Worm (Caenorhabditis elegans): ENCODE measurements around the gene sma-6.

sma-6 gene

DNA sequence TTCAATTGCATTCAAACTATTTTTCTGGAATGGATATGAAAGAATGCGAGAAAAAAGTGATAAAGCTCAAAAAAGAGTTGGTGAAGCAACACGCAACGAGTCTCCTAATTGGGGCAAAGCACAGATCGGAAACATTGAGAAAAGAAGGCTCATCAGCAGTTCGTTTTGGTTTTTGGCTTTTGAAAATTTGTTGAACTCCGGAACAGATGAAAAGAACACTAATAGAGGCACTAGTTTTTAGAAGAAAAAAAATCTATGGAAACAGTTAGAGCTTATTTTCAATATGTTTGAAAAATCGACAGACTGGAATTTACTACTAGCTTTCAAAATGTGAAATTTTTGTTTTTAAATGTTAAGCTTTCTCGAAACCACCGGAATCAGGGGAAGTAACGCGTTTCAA, 12.4 kb upstream of the sma-6 start:
- TF ChIP-seq C08G9.2 (tag; optimal IDR thresholded peaks at IDR 0.05), result no peak
- TF ChIP-seq fkh-10 (GFP tag; optimal IDR thresholded peaks at IDR 0.05), result no peak
- no peak for TF ChIP-seq pax-1 (tag; optimal IDR thresholded peaks at IDR 0.05)
- no peak for TF ChIP-seq hlh-8 (tag; optimal IDR thresholded peaks at IDR 0.05)

DNA sequence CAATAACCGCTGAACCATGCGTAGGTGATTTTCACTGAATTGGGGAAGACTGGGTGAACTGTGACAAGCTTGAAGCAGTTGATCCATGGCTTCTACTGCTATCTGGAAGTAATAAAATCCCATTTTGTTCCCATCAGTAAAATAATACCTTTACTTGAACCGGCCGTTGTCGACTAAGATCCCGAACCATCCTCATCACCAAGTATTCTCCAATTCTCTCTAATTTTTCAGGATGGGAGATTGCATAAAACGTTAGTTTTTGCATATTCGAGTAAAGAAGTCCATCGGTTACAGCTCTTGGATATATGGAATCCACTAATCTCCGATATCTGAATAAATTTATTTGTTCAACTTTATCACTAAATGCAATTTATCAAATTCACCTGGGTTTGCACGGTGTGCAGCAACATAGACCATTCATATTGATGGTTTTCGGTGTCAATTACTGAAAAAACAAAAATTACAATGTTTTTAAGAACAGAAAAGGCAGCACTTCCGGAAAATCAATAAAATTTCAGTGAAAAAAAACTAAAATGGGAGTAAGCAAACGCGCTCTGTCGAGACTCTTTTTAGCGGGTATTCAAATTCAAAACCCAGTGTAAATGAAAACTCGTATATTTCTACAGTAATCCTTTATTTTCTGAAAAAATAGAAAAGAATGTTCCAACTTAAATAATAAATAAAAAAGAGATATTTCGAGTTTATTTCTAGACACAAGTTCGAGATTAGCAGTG, 3.5 kb upstream of the sma-6 start, which contains the start of gene efr-3:
Gene efr-3 (minus strand): TSS at position 505 of the 734 bp plus-strand sequence.
- TF ChIP-seq unc-42 (tag; optimal IDR thresholded peaks at IDR 0.05) (peak; percentile 6), fkh-6 (tag; optimal IDR thresholded peaks at IDR 0.05) (no peak), ceh-48 (tag; optimal IDR thresholded peaks at IDR 0.05) (peak; percentile 90)

DNA sequence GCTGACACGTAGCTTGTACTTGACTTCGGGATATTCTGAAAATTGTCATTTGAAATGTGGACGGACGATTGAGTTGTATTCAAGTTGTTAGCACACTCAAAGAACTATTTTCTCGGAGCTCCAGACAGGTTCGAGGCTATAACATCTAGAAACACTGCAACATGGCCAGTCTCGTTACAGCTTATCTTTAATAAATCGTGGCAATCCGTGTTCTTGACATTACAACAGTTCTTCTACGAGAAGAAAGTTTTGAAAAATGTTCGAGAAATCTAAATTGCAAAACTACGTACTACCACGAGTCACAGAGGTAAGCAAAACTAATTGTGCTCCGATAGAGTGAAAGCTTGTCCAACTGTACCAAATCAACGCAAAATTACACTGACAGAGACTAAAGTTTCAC, 2.2 kb upstream of the sma-6 start:
- TF ChIP-seq ets-4 (tag; optimal IDR thresholded peaks at IDR 0.05) (no peak), sox-4 (tag; optimal IDR thresholded peaks at IDR 0.05) (no peak), nhr-232 (tag; optimal IDR thresholded peaks at IDR 0.05) (no peak), syd-9 (tag; optimal IDR thresholded peaks at IDR 0.05) (no peak), sox-2 (GFP tag; IDR thresholded peaks at IDR 0.05) (no peak), ceh-6 (GFP tag; optimal IDR thresholded peaks at IDR 0.05) (no peak), ama-1 (optimal IDR thresholded peaks at IDR 0.05) (no peak), fkh-6 (tag; optimal IDR thresholded peaks at IDR 0.05) (no peak), ceh-14 (tag; optimal IDR thresholded peaks at IDR 0.05) (no peak), elt-2 (tag; optimal IDR thresholded peaks at IDR 0.05) (no peak), ceh-48 (tag; optimal IDR thresholded peaks at IDR 0.05) (no peak), ceh-19 (GFP tag; optimal IDR thresholded peaks at IDR 0.05) (no peak), pros-1 (tag; optimal IDR thresholded peaks at IDR 0.05) (no peak), nhr-11 (tag; optimal IDR thresholded peaks at IDR 0.05) (no peak), gmeb-2 (tag; optimal IDR thresholded peaks at IDR 0.05) (no peak), ceh-18 (tag; optimal IDR thresholded peaks at IDR 0.05) (no peak), hlh-30 (tag; optimal IDR thresholded peaks at IDR 0.05; ENCODE audit: insufficient read depth) (no peak), pax-1 (tag; optimal IDR thresholded peaks at IDR 0.05) (no peak)

DNA sequence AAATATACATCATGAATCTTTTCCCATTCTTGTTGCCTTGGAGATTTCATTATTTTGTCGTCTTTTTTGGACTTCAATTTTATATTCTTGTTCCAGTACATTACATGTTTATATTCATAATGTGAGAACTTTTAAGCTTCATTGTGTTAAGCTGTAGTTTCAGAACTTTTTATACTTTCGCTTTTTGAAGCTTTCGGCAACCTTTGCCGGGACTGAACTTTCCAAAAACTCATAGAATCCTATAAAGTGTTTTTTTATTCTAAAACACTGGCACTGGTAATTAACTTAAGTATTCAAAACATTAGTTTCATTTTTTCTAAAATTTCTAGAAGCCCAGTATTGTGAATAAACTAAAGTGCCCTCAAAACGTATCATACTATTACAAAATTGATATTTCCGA, 1.3 kb upstream of the sma-6 start, which contains the start of gene C32D5.4:
Gene C32D5.4 (minus strand): TSS at position 101 of the 400 bp plus-strand sequence.
- TF ChIP-seq syd-9 (tag; optimal IDR thresholded peaks at IDR 0.05), result no peak
- TF ChIP-seq rnt-1 (tag; optimal IDR thresholded peaks at IDR 0.05), result no peak
- no peak for TF ChIP-seq mec-3 (tag; optimal IDR thresholded peaks at IDR 0.05; ENCODE audit: borderline replicate concordance)
- no peak for TF ChIP-seq Y22D7AL.16 (tag; optimal IDR thresholded peaks at IDR 0.05)
- no peak for TF ChIP-seq C38D4.7 (GFP tag; optimal IDR thresholded peaks at IDR 0.05)
- TF ChIP-seq dmd-4 (tag; optimal IDR thresholded peaks at IDR 0.05; ENCODE audit: borderline replicate concordance), result no peak
- no peak for TF ChIP-seq gmeb-2 (tag; optimal IDR thresholded peaks at IDR 0.05)
- TF ChIP-seq nfya-1 (tag; optimal IDR thresholded peaks at IDR 0.05), result no peak
- TF ChIP-seq unc-3 (GFP tag; conservative IDR thresholded peaks at IDR 0.05), result no peak
- no peak for TF ChIP-seq unc-3 (tag; optimal IDR thresholded peaks at IDR 0.05)
- no peak for TF ChIP-seq fkh-6 (tag; optimal IDR thresholded peaks at IDR 0.05)
- TF ChIP-seq fax-1 (tag; optimal IDR thresholded peaks at IDR 0.05), result no peak
- no peak for TF ChIP-seq unc-42 (tag; optimal IDR thresholded peaks at IDR 0.05)
- no peak for TF ChIP-seq ceh-24 (tag; optimal IDR thresholded peaks at IDR 0.05)
- no peak for TF ChIP-seq madf-2 (tag; optimal IDR thresholded peaks at IDR 0.05)
- no peak for TF ChIP-seq ceh-34 (tag; optimal IDR thresholded peaks at IDR 0.05)

DNA sequence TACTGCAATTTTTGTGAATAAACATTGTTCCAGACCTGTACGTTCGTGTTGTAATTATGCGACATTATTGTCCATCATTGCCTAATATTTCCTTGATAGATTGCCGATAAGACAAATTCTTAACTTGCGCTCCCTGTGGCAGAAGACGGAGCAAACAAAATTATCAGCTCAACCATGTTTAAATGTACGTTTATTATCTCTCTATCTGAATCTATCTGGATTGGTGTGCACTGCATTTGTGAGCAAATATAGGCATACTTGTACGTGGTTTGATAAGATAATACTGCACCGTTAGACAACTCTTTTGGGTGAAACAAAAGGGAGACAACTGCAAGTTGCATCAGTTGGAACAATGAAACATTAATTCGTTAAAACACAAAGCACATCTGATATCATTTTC, 3.0 kb downstream of the sma-6 start:
- TF ChIP-seq fkh-10 (GFP tag; optimal IDR thresholded peaks at IDR 0.05) (no peak), mec-3 (tag; optimal IDR thresholded peaks at IDR 0.05; ENCODE audit: borderline replicate concordance) (no peak), dve-1 (tag; optimal IDR thresholded peaks at IDR 0.05) (peak; percentile 37), ref-2 (tag; optimal IDR thresholded peaks at IDR 0.05) (no peak), pqm-1 (tag; optimal IDR thresholded peaks at IDR 0.05) (peak; percentile 58), elt-2 (tag; optimal IDR thresholded peaks at IDR 0.05) (peak; percentile 97), nfya-1 (tag; optimal IDR thresholded peaks at IDR 0.05) (no peak), dmd-4 (tag; optimal IDR thresholded peaks at IDR 0.05; ENCODE audit: borderline replicate concordance) (no peak), fax-1 (tag; optimal IDR thresholded peaks at IDR 0.05) (no peak), sox-2 (GFP tag; IDR thresholded peaks at IDR 0.05) (no peak), ceh-14 (tag; optimal IDR thresholded peaks at IDR 0.05) (no peak), ceh-2 (tag; optimal IDR thresholded peaks at IDR 0.05) (no peak), K09A11.1 (tag; optimal IDR thresholded peaks at IDR 0.05; ENCODE audit: insufficient read depth) (no peak), ceh-9 (tag; optimal IDR thresholded peaks at IDR 0.05) (no peak)

All from whole organism, late embryonic.